Worm (Caenorhabditis elegans): ENCODE results near the gene try-14.

DNA sequence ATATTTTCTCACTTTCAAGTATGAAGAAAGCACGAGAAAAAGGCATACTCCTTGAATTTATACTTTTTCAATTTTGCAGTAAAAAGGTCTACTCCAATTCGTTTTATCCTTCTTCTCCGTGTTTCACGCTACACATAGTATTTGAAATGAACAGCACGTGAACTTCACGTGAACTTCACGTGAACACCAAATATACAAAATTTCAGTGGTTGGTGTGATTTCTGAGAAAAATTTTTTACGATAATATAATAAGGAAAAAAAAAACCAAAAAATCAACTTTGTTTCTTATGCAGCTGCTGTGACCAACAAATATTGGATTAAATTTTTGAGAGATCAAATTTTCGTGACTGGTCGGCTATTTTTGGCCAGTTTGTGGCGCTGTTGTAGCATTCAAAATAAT lies 48.9 kb downstream of the try-14 start:
- TF ChIP-seq nhr-11 (tag; optimal IDR thresholded peaks at IDR 0.05) (no peak), mdl-1 (tag; optimal IDR thresholded peaks at IDR 0.05) (no peak), mdt-29 (GFP tag; IDR thresholded peaks at IDR 0.05) (no peak), F49E8.2 (tag; optimal IDR thresholded peaks at IDR 0.05; ENCODE audit: borderline replicate concordance) (no peak), nhr-42 (GFP tag; IDR thresholded peaks at IDR 0.05) (no peak), mes-2 (tag; optimal IDR thresholded peaks at IDR 0.05; ENCODE audit: poor library complexity, severe bottlenecking) (no peak)
